Worm (Caenorhabditis elegans): Measurements from ENCODE around the gene str-178.

Gene str-178

ce11 chrV:12719713-12720112, 3.4 kb upstream of the str-178 start, which contains the start of gene R11D1.7:
Gene R11D1.7 (plus strand): TSS chrV:12720013.
- TF ChIP-seq odd-2 (tag; optimal IDR thresholded peaks at IDR 0.05) (no peak), Y22D7AL.16 (tag; optimal IDR thresholded peaks at IDR 0.05) (no peak), K02D7.2 (tag; optimal IDR thresholded peaks at IDR 0.05) (no peak), gmeb-2 (tag; optimal IDR thresholded peaks at IDR 0.05) (no peak), K09A11.1 (tag; optimal IDR thresholded peaks at IDR 0.05; ENCODE audit: insufficient read depth) (no peak), ets-4 (tag; optimal IDR thresholded peaks at IDR 0.05) (no peak), C08G9.2 (tag; optimal IDR thresholded peaks at IDR 0.05) (no peak), ceh-2 (tag; optimal IDR thresholded peaks at IDR 0.05) (no peak), ceh-6 (GFP tag; optimal IDR thresholded peaks at IDR 0.05) (no peak), ceh-24 (tag; optimal IDR thresholded peaks at IDR 0.05) (no peak), ceh-9 (tag; optimal IDR thresholded peaks at IDR 0.05) (no peak), pag-3 (tag; optimal IDR thresholded peaks at IDR 0.05; ENCODE audit: borderline replicate concordance) (no peak)

ce11 chrV:12718622-12719021, 2.3 kb upstream of the str-178 start, which contains the start of gene str-181:
Gene str-181 (minus strand): TSS chrV:12718722.
- no peak for TF ChIP-seq unc-3 (GFP tag; conservative IDR thresholded peaks at IDR 0.05)
- no peak for TF ChIP-seq unc-3 (tag; optimal IDR thresholded peaks at IDR 0.05)
- TF ChIP-seq unc-42 (tag; optimal IDR thresholded peaks at IDR 0.05) = no peak
- no peak for TF ChIP-seq ets-4 (tag; optimal IDR thresholded peaks at IDR 0.05)
- TF ChIP-seq gmeb-2 (tag; optimal IDR thresholded peaks at IDR 0.05) = no peak
- no peak for TF ChIP-seq hlh-8 (tag; optimal IDR thresholded peaks at IDR 0.05)
- no peak for TF ChIP-seq ceh-31 (tag; optimal IDR thresholded peaks at IDR 0.05)
- TF ChIP-seq hlh-6 (tag; optimal IDR thresholded peaks at IDR 0.05) = no peak
- no peak for TF ChIP-seq Y22D7AL.16 (tag; optimal IDR thresholded peaks at IDR 0.05)
- TF ChIP-seq ceh-45 (GFP tag; IDR thresholded peaks at IDR 0.05) = no peak
- TF ChIP-seq ceh-30 (tag; optimal IDR thresholded peaks at IDR 0.05) = no peak
- TF ChIP-seq unc-86 (tag; optimal IDR thresholded peaks at IDR 0.05) = no peak
- no peak for TF ChIP-seq fkh-10 (GFP tag; optimal IDR thresholded peaks at IDR 0.05)
- TF ChIP-seq tbx-7 (tag; optimal IDR thresholded peaks at IDR 0.05) = no peak

ce11 chrV:12714120-12714519, 2.2 kb downstream of the str-178 start, which contains the start of gene R11D1.4:
Gene R11D1.4 (minus strand): TSS chrV:12714220.
- TF ChIP-seq gmeb-2 (tag; optimal IDR thresholded peaks at IDR 0.05) = no peak
- no peak for TF ChIP-seq elt-2 (tag; optimal IDR thresholded peaks at IDR 0.05)
- no peak for TF ChIP-seq ceh-31 (tag; optimal IDR thresholded peaks at IDR 0.05)
- TF ChIP-seq ceh-24 (tag; optimal IDR thresholded peaks at IDR 0.05) = no peak
- TF ChIP-seq nhr-232 (tag; optimal IDR thresholded peaks at IDR 0.05) = no peak
- no peak for TF ChIP-seq Y22D7AL.16 (tag; optimal IDR thresholded peaks at IDR 0.05)

- TF ChIP-seq K02D7.2 (tag; optimal IDR thresholded peaks at IDR 0.05) (no peak), T23F11.4 (GFP tag; optimal IDR thresholded peaks at IDR 0.05) (no peak), npax-4 (tag; optimal IDR thresholded peaks at IDR 0.05) (no peak), ceh-9 (tag; optimal IDR thresholded peaks at IDR 0.05) (no peak), che-1 (tag; optimal IDR thresholded peaks at IDR 0.05) (no peak), ceh-19 (GFP tag; optimal IDR thresholded peaks at IDR 0.05) (no peak), sox-4 (tag; optimal IDR thresholded peaks at IDR 0.05) (no peak)
Observed at ce11 chrV:12711999-12712398, 4.3 kb downstream of the str-178 start, which contains the start of gene R11D1.3. Gene R11D1.3 (minus strand): TSS chrV:12712099.

DNA sequence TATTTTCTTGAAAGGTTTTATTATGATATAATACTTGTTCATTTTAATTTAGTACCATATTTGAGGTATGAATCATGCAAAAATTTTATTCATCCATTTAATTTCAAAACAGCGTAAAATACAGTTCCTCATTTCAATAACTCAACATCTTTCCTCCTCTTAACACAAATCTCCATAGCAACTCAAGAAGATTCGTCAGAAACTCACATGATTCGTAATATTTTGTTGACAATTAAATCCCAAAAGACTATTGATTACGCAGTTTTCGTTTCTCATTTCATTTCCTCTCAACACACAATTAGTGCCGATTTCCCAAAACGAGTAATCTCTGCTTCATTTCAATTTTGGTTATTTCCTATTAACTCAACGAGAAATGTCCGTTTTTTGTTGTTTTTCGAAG, 8.0 kb downstream of the str-178 start, which contains the start of gene R11D1.2:
Gene R11D1.2, plus strand, starts transcription at position 301 of the 400 bp plus-strand sequence.
- TF ChIP-seq che-1 (tag; optimal IDR thresholded peaks at IDR 0.05) = no peak
- TF ChIP-seq ceh-19 (GFP tag; optimal IDR thresholded peaks at IDR 0.05) = no peak
- TF ChIP-seq C38D4.7 (GFP tag; optimal IDR thresholded peaks at IDR 0.05) = no peak
- TF ChIP-seq hlh-15 (tag; optimal IDR thresholded peaks at IDR 0.05) = no peak
- no peak for TF ChIP-seq hlh-13 (GFP tag; optimal IDR thresholded peaks at IDR 0.05)
- TF ChIP-seq sdc-2 (tag; optimal IDR thresholded peaks at IDR 0.05) = no peak
- TF ChIP-seq pag-3 (tag; optimal IDR thresholded peaks at IDR 0.05; ENCODE audit: borderline replicate concordance) = no peak
- TF ChIP-seq K09A11.1 (tag; optimal IDR thresholded peaks at IDR 0.05; ENCODE audit: insufficient read depth) = no peak
- TF ChIP-seq sox-2 (GFP tag; IDR thresholded peaks at IDR 0.05) = no peak
- no peak for TF ChIP-seq ceh-30 (tag; optimal IDR thresholded peaks at IDR 0.05)
- no peak for TF ChIP-seq nhr-232 (tag; optimal IDR thresholded peaks at IDR 0.05)
- no peak for TF ChIP-seq sox-4 (tag; optimal IDR thresholded peaks at IDR 0.05)
- no peak for TF ChIP-seq ceh-9 (tag; optimal IDR thresholded peaks at IDR 0.05)
- TF ChIP-seq hlh-8 (tag; optimal IDR thresholded peaks at IDR 0.05) = no peak
- TF ChIP-seq syd-9 (tag; optimal IDR thresholded peaks at IDR 0.05) = no peak
- no peak for TF ChIP-seq ceh-14 (tag; optimal IDR thresholded peaks at IDR 0.05)
- TF ChIP-seq ceh-45 (GFP tag; IDR thresholded peaks at IDR 0.05) = no peak
